Fruit fly (Drosophila melanogaster): Measurements from ENCODE around the gene CG34428.
A peak's percentile ranks its signal among the peaks of the same experiment; 100 is the strongest.

Gene CG34428

DNA sequence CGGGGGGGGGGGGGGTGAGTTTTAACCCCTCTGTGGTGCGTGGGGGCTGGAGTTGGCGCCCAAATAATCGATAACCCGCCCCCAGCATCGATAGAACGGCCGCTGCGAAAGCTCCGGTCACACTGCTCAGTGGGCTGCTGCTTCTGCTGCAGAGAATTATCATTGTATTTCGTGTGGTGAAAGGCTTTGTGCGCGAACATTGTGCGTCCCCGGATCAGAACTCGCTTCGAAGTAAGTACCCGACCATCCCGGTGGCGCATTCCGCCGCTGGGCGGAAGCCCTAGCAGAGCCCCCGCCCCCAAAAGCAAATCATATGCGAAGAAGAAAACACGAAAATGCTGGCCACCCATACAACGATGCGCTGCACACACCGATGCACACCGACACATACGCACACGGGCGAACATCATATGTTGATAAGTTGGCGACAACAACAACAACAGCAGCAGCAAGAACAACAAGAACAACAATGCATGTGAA lies 17.2 kb upstream of the CG34428 start, which contains the start of gene Syx13 (continued):
- TF ChIP-seq Ravus (GFP tag; IDR thresholded peaks at IDR 0.05) (no peak), slbo (GFP tag; IDR thresholded peaks at IDR 0.05) (0 out of 2 replicates have a peak, but pooled peaks have one; percentile 23), HHEX (GFP tag; optimal IDR thresholded peaks at IDR 0.05) (peak; percentile 1), B-H1 (GFP tag; IDR thresholded peaks at IDR 0.05) (no peak), h (optimal IDR thresholded peaks at IDR 0.05) (no peak), CG1603 (tag; optimal IDR thresholded peaks at IDR 0.05) (peak; percentile 68), sens (GFP tag) (peak; percentile 25), NC2α (GFP tag; optimal IDR thresholded peaks at IDR 0.05) (no peak), CG18011 (GFP tag; optimal IDR thresholded peaks at IDR 0.05) (no peak), Abd-B (GFP tag; optimal IDR thresholded peaks at IDR 0.05) (no peak), Sin3A (optimal IDR thresholded peaks at IDR 0.05) (peak; percentile 57), sisA (GFP tag; IDR thresholded peaks at IDR 0.05) (no peak), br (optimal IDR thresholded peaks at IDR 0.05) (no peak), CG17361 (GFP tag; IDR thresholded peaks at IDR 0.05) (peak; percentile 36; the same call in 1 of the 3 replicates), CG31388 (GFP tag; optimal IDR thresholded peaks at IDR 0.05) (no peak), Bdp1 (GFP tag; optimal IDR thresholded peaks at IDR 0.05) (no peak), CG12071 (GFP tag; optimal IDR thresholded peaks at IDR 0.05) (no peak), CG7357 (GFP tag; IDR thresholded peaks at IDR 0.05) (peak; percentile 27; the same call in 1 of the 3 replicates), CG32767 (GFP tag; IDR thresholded peaks at IDR 0.05) (0 out of 2 replicates have a peak, but pooled peaks have one; percentile 22), lilli (GFP tag; optimal IDR thresholded peaks at IDR 0.05) (no peak), Sox100B (GFP tag; optimal IDR thresholded peaks at IDR 0.05) (no peak), nerfin-1 (tag; optimal IDR thresholded peaks at IDR 0.05) (peak; percentile 66), ssp (GFP tag; IDR thresholded peaks at IDR 0.05) (0 out of 2 replicates have a peak, but pooled peaks have one; percentile 19), CG32532 (GFP tag; IDR thresholded peaks at IDR 0.05) (0 out of 2 replicates have a peak, but pooled peaks have one; percentile 17), fu2 (GFP tag; optimal IDR thresholded peaks at IDR 0.05) (no peak), E2f2 (GFP tag; IDR thresholded peaks at IDR 0.05) (peak; percentile 82), tup (GFP tag; optimal IDR thresholded peaks at IDR 0.05) (no peak), CG16815 (GFP tag; optimal IDR thresholded peaks at IDR 0.05) (no peak), usp (GFP tag; optimal IDR thresholded peaks at IDR 0.05) (no peak), lola (GFP tag; optimal IDR thresholded peaks at IDR 0.05) (no peak), CG10209 (GFP tag; optimal IDR thresholded peaks at IDR 0.05) (no peak), trem (tag; optimal IDR thresholded peaks at IDR 0.05) (peak; percentile 75), CG8281 (tag; optimal IDR thresholded peaks at IDR 0.05) (no peak), CG3726 (GFP tag; IDR thresholded peaks at IDR 0.05) (no peak), Elba2 (GFP tag; optimal IDR thresholded peaks at IDR 0.05) (no peak), CG12942 (GFP tag; optimal IDR thresholded peaks at IDR 0.05) (no peak), CG3407 (GFP tag; optimal IDR thresholded peaks at IDR 0.05) (no peak), cad (GFP tag; optimal IDR thresholded peaks at IDR 0.05) (no peak), shn (GFP tag; optimal IDR thresholded peaks at IDR 0.05) (no peak), Gug (GFP tag; IDR thresholded peaks at IDR 0.05) (no peak), CG15601 (tag; optimal IDR thresholded peaks at IDR 0.05) (no peak), vfl (GFP tag; optimal IDR thresholded peaks at IDR 0.05) (no peak), B-H2 (GFP tag; optimal IDR thresholded peaks at IDR 0.05) (peak; percentile 13), Dip2 (GFP tag; IDR thresholded peaks at IDR 0.05) (no peak), ham (GFP tag; IDR thresholded peaks at IDR 0.05) (no peak), bigmax (GFP tag; optimal IDR thresholded peaks at IDR 0.05) (peak; percentile 39), CG33557 (GFP tag; optimal IDR thresholded peaks at IDR 0.05) (peak; percentile 1), gcm (GFP tag; optimal IDR thresholded peaks at IDR 0.05) (peak; percentile 73), CG2875 (GFP tag; optimal IDR thresholded peaks at IDR 0.05) (no peak), CG13296 (GFP tag; optimal IDR thresholded peaks at IDR 0.05) (no peak), zf30C (GFP tag; optimal IDR thresholded peaks at IDR 0.05) (no peak), Lim3 (GFP tag; IDR thresholded peaks at IDR 0.05) (no peak), CG8089 (GFP tag; optimal IDR thresholded peaks at IDR 0.05) (no peak)

Data from whole organism, embryonic.